Worm (Caenorhabditis elegans) whole organism, young adult: Measurements from ENCODE around the gene T19C4.1.
A peak's percentile ranks its signal among the peaks of the same experiment; 100 is the strongest.

Experiments
- B0261.1 ChIP-seq: sonication (generic microtip); optimal IDR thresholded peaks from 2 replicates; lab custom pipeline; 2016; ENCODE audit warnings: mild to moderate bottlenecking, missing genetic modification characterization, moderate library complexity, missing compliant biosample characterization
- D2030.7 ChIP-seq: fragments of 200-800 bp; sonication (Bioruptor generic); IDR thresholded peaks from 2 replicates; pipeline ENCODE4 v1.3.6; 2022; ENCODE audit warnings: missing genetic modification reagents, missing genetic modification characterization, missing compliant biosample characterization
- F33H1.4 ChIP-seq: fragments of 200-800 bp; sonication (Bioruptor generic); IDR thresholded peaks from 2 replicates; pipeline ENCODE4 v1.3.6; 2022; ENCODE audit warnings: missing genetic modification reagents, missing genetic modification characterization, missing compliant biosample characterization
- F49E8.2 ChIP-seq: sonication (generic microtip); optimal IDR thresholded peaks from 3 replicates; lab custom pipeline; 2017; ENCODE audit warnings: missing genetic modification characterization, mild to moderate bottlenecking, missing compliant biosample characterization, antibody characterized with exemption, moderate library complexity; ENCODE audit not compliant: insufficient read depth
- T07F8.4 ChIP-seq: sonication (generic microtip); optimal IDR thresholded peaks from 2 replicates; lab custom pipeline; 2016; ENCODE audit warnings: mild to moderate bottlenecking, missing genetic modification characterization, moderate library complexity, missing compliant biosample characterization
- Y53G8AR.9 ChIP-seq: fragments of 200-800 bp; sonication (Bioruptor generic); conservative IDR thresholded peaks from 2 replicates; pipeline ENCODE4 v1.3.6; 2022; ENCODE audit warnings: missing genetic modification reagents, missing genetic modification characterization, missing compliant biosample characterization
- Y56A3A.18 ChIP-seq: fragments of 200-800 bp; sonication (Bioruptor generic); IDR thresholded peaks from 2 replicates; pipeline ENCODE4 v1.3.6; 2022; ENCODE audit warnings: missing genetic modification reagents, missing genetic modification characterization, missing compliant biosample characterization
- ZK185.1 ChIP-seq: sonication (generic microtip); optimal IDR thresholded peaks from 2 replicates; lab custom pipeline; 2016; ENCODE audit warnings: mild to moderate bottlenecking, missing genetic modification characterization, missing compliant biosample characterization; ENCODE audit not compliant: poor library complexity, severe bottlenecking
- aptf-2 ChIP-seq: fragments of 200-800 bp; sonication (Bioruptor generic); conservative IDR thresholded peaks from 2 replicates; pipeline ENCODE4 v1.3.6; 2022; ENCODE audit warnings: missing genetic modification reagents, missing genetic modification characterization, missing compliant biosample characterization
- attf-6 ChIP-seq: fragments of 200-800 bp; sonication (Bioruptor generic); IDR thresholded peaks from 2 replicates; pipeline ENCODE4 v1.3.6; 2022; ENCODE audit warnings: missing genetic modification reagents, missing genetic modification characterization, missing compliant biosample characterization
- ceh-100 ChIP-seq: fragments of 200-800 bp; sonication (Bioruptor generic); IDR thresholded peaks from 2 replicates; pipeline ENCODE4 v1.3.6; 2022; ENCODE audit warnings: missing genetic modification reagents, missing genetic modification characterization, missing compliant biosample characterization
- ceh-27 ChIP-seq: fragments of 200-800 bp; sonication (Bioruptor generic); optimal IDR thresholded peaks from 2 replicates; lab custom pipeline; 2018; ENCODE audit warnings: mild to moderate bottlenecking, missing genetic modification characterization, moderate library complexity, missing compliant biosample characterization
- ceh-91 ChIP-seq: fragments of 200-800 bp; sonication (Bioruptor generic); IDR thresholded peaks from 2 replicates; pipeline ENCODE4 v1.3.6; 2022; ENCODE audit warnings: missing genetic modification reagents, missing genetic modification characterization, missing compliant biosample characterization
- egl-18 ChIP-seq: fragments of 200-800 bp; sonication (Bioruptor generic); IDR thresholded peaks from 2 replicates; pipeline ENCODE4 v1.3.6; 2022; ENCODE audit warnings: missing genetic modification reagents, missing genetic modification characterization, missing compliant biosample characterization
- egl-44 ChIP-seq: fragments of 200-800 bp; sonication (Bioruptor generic); IDR thresholded peaks from 2 replicates; pipeline ENCODE4 v1.3.6; 2022; ENCODE audit warnings: missing genetic modification reagents, missing genetic modification characterization, missing compliant biosample characterization
- egrh-3 ChIP-seq: fragments of 200-800 bp; sonication (Bioruptor generic); IDR thresholded peaks from 2 replicates; pipeline ENCODE4 v1.3.6; 2022; ENCODE audit warnings: missing genetic modification reagents, missing genetic modification characterization, missing compliant biosample characterization
- ekl-4 ChIP-seq: fragments of 200-800 bp; sonication (Bioruptor generic); IDR thresholded peaks from 2 replicates; pipeline ENCODE4 v1.3.6; 2022; ENCODE audit warnings: missing genetic modification reagents, missing genetic modification characterization, missing compliant biosample characterization
- ets-4 ChIP-seq: fragments of 200-800 bp; sonication (Bioruptor generic); optimal IDR thresholded peaks from 2 replicates; lab custom pipeline; 2018; ENCODE audit warnings: mild to moderate bottlenecking, missing genetic modification characterization, missing compliant biosample characterization
- him-1 ChIP-seq: sonication (generic microtip); optimal IDR thresholded peaks from 2 replicates; lab custom pipeline; 2016; ENCODE audit warnings: missing genotype, missing genetic modification reagents, missing genetic modification characterization, missing compliant biosample characterization
- hmg-1.2 ChIP-seq: fragments of 200-800 bp; sonication (Bioruptor generic); IDR thresholded peaks from 2 replicates; pipeline ENCODE4 v1.3.6; 2022; ENCODE audit warnings: missing genetic modification reagents, missing genetic modification characterization, missing compliant biosample characterization
- hmg-20 ChIP-seq: fragments of 200-800 bp; sonication (Bioruptor generic); IDR thresholded peaks from 2 replicates; pipeline ENCODE4 v1.3.6; 2022; ENCODE audit warnings: missing genetic modification reagents, missing genetic modification characterization, missing compliant biosample characterization
- hrde-1 ChIP-seq: sonication (generic microtip); optimal IDR thresholded peaks from 2 replicates; lab custom pipeline; 2016; ENCODE audit warnings: missing genetic modification characterization, mild to moderate bottlenecking, missing compliant biosample characterization, moderate library complexity, missing genotype, missing genetic modification reagents, borderline replicate concordance
- hsf-1 ChIP-seq: fragments of 200-800 bp; sonication (Bioruptor generic); IDR thresholded peaks from 2 replicates; pipeline ENCODE4 v1.3.6; 2022; ENCODE audit warnings: missing genetic modification reagents, missing genetic modification characterization, missing compliant biosample characterization
- lin-40 ChIP-seq: sonication (generic microtip); optimal IDR thresholded peaks from 2 replicates; lab custom pipeline; 2016; ENCODE audit warnings: missing genetic modification characterization, mild to moderate bottlenecking, missing compliant biosample characterization, missing genotype, missing genetic modification reagents
- lir-1 ChIP-seq: fragments of 200-800 bp; sonication (Bioruptor generic); conservative IDR thresholded peaks from 2 replicates; pipeline ENCODE4 v1.3.6; 2022; ENCODE audit warnings: missing genetic modification reagents, missing genetic modification characterization, missing compliant biosample characterization
- lsl-1 ChIP-seq: fragments of 200-800 bp; sonication (Bioruptor generic); optimal IDR thresholded peaks from 2 replicates; lab custom pipeline; 2018; ENCODE audit warnings: mild to moderate bottlenecking, missing genetic modification characterization, moderate library complexity, missing compliant biosample characterization
- lsy-27 ChIP-seq: sonication (generic microtip); optimal IDR thresholded peaks from 2 replicates; lab custom pipeline; 2017; ENCODE audit warnings: missing genetic modification characterization, mild to moderate bottlenecking, missing compliant biosample characterization, antibody characterized with exemption, missing genotype, borderline replicate concordance; ENCODE audit not compliant: insufficient read depth
- madf-3 ChIP-seq: fragments of 200-800 bp; sonication (Bioruptor generic); IDR thresholded peaks from 2 replicates; pipeline ENCODE4 v1.3.6; 2022; ENCODE audit warnings: missing genetic modification reagents, missing genetic modification characterization, missing compliant biosample characterization
- madf-6 ChIP-seq: fragments of 200-800 bp; sonication (Bioruptor generic); IDR thresholded peaks from 2 replicates; pipeline ENCODE4 v1.3.6; 2022; ENCODE audit warnings: missing genetic modification reagents, missing genetic modification characterization, missing compliant biosample characterization
- madf-8 ChIP-seq: fragments of 200-800 bp; sonication (Bioruptor generic); conservative IDR thresholded peaks from 2 replicates; pipeline ENCODE4 v1.3.6; 2022; ENCODE audit warnings: missing genetic modification reagents, missing genetic modification characterization, missing compliant biosample characterization
- nhr-80 ChIP-seq: sonication (generic microtip); optimal IDR thresholded peaks from 2 replicates; lab custom pipeline; 2016; ENCODE audit warnings: missing genetic modification characterization, missing compliant biosample characterization
- rcor-1 ChIP-seq: fragments of 200-800 bp; sonication (Bioruptor generic); IDR thresholded peaks from 2 replicates; pipeline ENCODE4 v1.3.6; 2022; ENCODE audit warnings: missing genetic modification reagents, missing genetic modification characterization, missing compliant biosample characterization
- rec-8 ChIP-seq, 2 experiments: sonication (generic microtip); optimal IDR thresholded peaks; 2 replicates each; lab custom pipeline; 2016; ENCODE audit warnings: mild to moderate bottlenecking in 2 of 2, missing genetic modification characterization in 2 of 2, missing genetic modification reagents in 2 of 2, missing genotype in 2 of 2, missing biosample characterization in 1 of 2, missing compliant biosample characterization in 1 of 2, moderate library complexity in 1 of 2
- snpc-1.1 ChIP-seq: sonication (generic microtip); optimal IDR thresholded peaks from 2 replicates; lab custom pipeline; 2017; ENCODE audit warnings: missing genetic modification characterization, mild to moderate bottlenecking, missing compliant biosample characterization, antibody characterized with exemption, moderate library complexity, missing genotype, missing genetic modification reagents; ENCODE audit not compliant: insufficient read depth
- snpc-1.3 ChIP-seq: sonication (generic microtip); optimal IDR thresholded peaks from 2 replicates; lab custom pipeline; 2017; ENCODE audit warnings: missing genetic modification characterization, mild to moderate bottlenecking, missing compliant biosample characterization, antibody characterized with exemption, moderate library complexity, missing genotype, missing genetic modification reagents; ENCODE audit not compliant: insufficient read depth
- snpc-4 ChIP-seq, 5 experiments: fragments of 150-350 bp in 1 of 5; sonication (generic microtip) in 4 of 5; optimal IDR thresholded peaks; 2 replicates each; lab custom pipeline; 2014 to 2018; ENCODE audit warnings: missing genetic modification characterization in 5 of 5, missing biosample characterization in 3 of 5, antibody characterized with exemption in 2 of 5, mild to moderate bottlenecking in 2 of 5, missing compliant biosample characterization in 2 of 5, missing genotype in 2 of 5, moderate library complexity in 2 of 5, missing genetic modification reagents in 1 of 5
- tbp1 ChIP-seq: fragments of 200-800 bp; sonication (Bioruptor generic); optimal IDR thresholded peaks from 2 replicates; lab custom pipeline; 2018; ENCODE audit warnings: mild to moderate bottlenecking, missing genetic modification characterization, missing compliant biosample characterization
- tlf-1 ChIP-seq: fragments of 200-800 bp; sonication (Bioruptor generic); optimal IDR thresholded peaks from 2 replicates; lab custom pipeline; 2018; ENCODE audit warnings: mild to moderate bottlenecking, missing genetic modification characterization, missing compliant biosample characterization
- unc-130 ChIP-seq: sonication (generic microtip); optimal IDR thresholded peaks from 2 replicates; lab custom pipeline; 2016; ENCODE audit warnings: missing genetic modification reagents, missing genetic modification characterization, missing compliant biosample characterization
- ztf-3 ChIP-seq: fragments of 200-800 bp; sonication (Bioruptor generic); optimal IDR thresholded peaks from 2 replicates; lab custom pipeline; 2018; ENCODE audit warnings: mild to moderate bottlenecking, missing genetic modification characterization, missing compliant biosample characterization

The T19C4.1 gene

ce11 chrV:11175336-11175938 lies 25.9 kb downstream of the T19C4.1 start (continued):
- peak; percentile 54; the same call in 1 of the 2 replicates for TF ChIP-seq madf-8 (GFP tag; lab: Robert Waterston, UW)
- peak; percentile 95 for TF ChIP-seq snpc-4 (GFP tag; optimal IDR thresholded peaks at IDR 0.05; lab: Kevin White, UChicago)
- peak; percentile 94 to 99 (median 98) for TF ChIP-seq snpc-4 (tag; optimal IDR thresholded peaks at IDR 0.05; lab: Kevin White, UChicago)

ce11 chrV:11176693-11177304 lies 27.3 kb downstream of the T19C4.1 start:
- TF ChIP-seq ZK185.1 (peak; percentile 43), egl-44 (GFP tag; lab: Robert Waterston, UW) (0 out of 2 replicates have a peak, but pooled peaks have one; percentile 49), nhr-80 (tag; lab: Kevin White, UChicago) (peak; percentile 63), egrh-3 (GFP tag; lab: Robert Waterston, UW) (0 out of 2 replicates have a peak, but pooled peaks have one; percentile 6), snpc-1.1 (tag; lab: Kevin White, UChicago) (peak; percentile 95), ekl-4 (peak; percentile 69; the same call in 1 of the 2 replicates), D2030.7 (GFP tag; lab: Robert Waterston, UW) (peak; percentile 91), madf-3 (GFP tag; lab: Robert Waterston, UW) (0 out of 2 replicates have a peak, but pooled peaks have one; percentile 40), snpc-4 (GFP tag; optimal IDR thresholded peaks at IDR 0.05; lab: Kevin White, UChicago) (peak; percentile 96), snpc-4 (tag; optimal IDR thresholded peaks at IDR 0.05; lab: Kevin White, UChicago) (peak; percentile 97 to 99 (median 98)), F33H1.4 (GFP tag; lab: Robert Waterston, UW) (peak; percentile 30; the same call in 1 of the 2 replicates), hrde-1 (peak; percentile 17), rcor-1 (GFP tag; lab: Robert Waterston, UW) (peak; percentile 92), aptf-2 (peak; percentile 43; the same call in 1 of the 2 replicates), ets-4 (GFP tag; lab: Kevin White, UChicago) (peak; percentile 23), Y56A3A.18 (GFP tag; lab: Robert Waterston, UW) (peak; percentile 89), hmg-1.2 (GFP tag; lab: Robert Waterston, UW) (peak; percentile 92), lin-40 (tag; lab: Kevin White, UChicago) (peak; percentile 8), unc-130 (GFP tag; lab: Kevin White, UChicago) (peak; percentile 57), tbp1 (GFP tag; lab: Kevin White, UChicago) (peak; percentile 79), F49E8.2 (peak; percentile 89), lsl-1 (GFP tag; lab: Kevin White, UChicago) (peak; percentile 67), ztf-3 (GFP tag; lab: Kevin White, UChicago) (peak; percentile 7), snpc-1.3 (tag; lab: Kevin White, UChicago) (peak; percentile 94), hmg-20 (GFP tag; lab: Robert Waterston, UW) (peak; percentile 59), egl-18 (GFP tag; lab: Robert Waterston, UW) (0 out of 2 replicates have a peak, but pooled peaks have one; percentile 55), lir-1 (GFP tag; lab: Robert Waterston, UW) (peak; percentile 46; the same call in 1 of the 2 replicates), lsy-27 (tag; lab: Kevin White, UChicago) (peak; percentile 87), T07F8.4 (tag; lab: Kevin White, UChicago) (peak; percentile 15), ceh-100 (GFP tag; lab: Robert Waterston, UW) (peak; percentile 65), rec-8 (tag; optimal IDR thresholded peaks at IDR 0.05; lab: Kevin White, UChicago) (peak in 1 of 2 experiments; percentile 31), madf-8 (GFP tag; lab: Robert Waterston, UW) (peak; percentile 35; the same call in 1 of the 2 replicates), madf-6 (GFP tag; lab: Robert Waterston, UW) (peak; percentile 87), Y53G8AR.9 (GFP tag; lab: Robert Waterston, UW) (peak; percentile 76; the same call in 1 of the 2 replicates), B0261.1 (tag; lab: Kevin White, UChicago) (peak; percentile 38), him-1 (tag; lab: Kevin White, UChicago) (peak; percentile 85), ceh-27 (peak; percentile 19), hsf-1 (GFP tag; lab: Robert Waterston, UW) (peak; percentile 58), ceh-91 (GFP tag; lab: Robert Waterston, UW) (peak; percentile 25; the same call in 1 of the 2 replicates), attf-6 (peak; percentile 92), tlf-1 (peak; percentile 38)
